Worm (Caenorhabditis elegans) whole organism, L1 larva: Measurements from ENCODE around the gene C04E12.5.

Experiments used
- C04F5.9 ChIP-seq: sonication (generic microtip); optimal IDR thresholded peaks from 2 replicates; lab custom pipeline; 2016; ENCODE audit warnings: missing genetic modification characterization, missing compliant biosample characterization
- C16A3.4 ChIP-seq: fragments of 150-350 bp; optimal IDR thresholded peaks from 2 replicates; lab custom pipeline; 2014; ENCODE audit warnings: missing biosample characterization, missing genetic modification characterization
- F16B12.6 ChIP-seq: fragments of 150-350 bp; optimal IDR thresholded peaks from 2 replicates; lab custom pipeline; 2014; ENCODE audit warnings: missing biosample characterization, missing genetic modification characterization
- aha-1 ChIP-seq: fragments of 150-350 bp; optimal IDR thresholded peaks from 2 replicates; lab custom pipeline; 2014; ENCODE audit warnings: missing biosample characterization, missing genetic modification characterization
- aly-2 ChIP-seq: fragments of 150-350 bp; optimal IDR thresholded peaks from 2 replicates; lab custom pipeline; 2014; ENCODE audit warnings: missing biosample characterization, missing genetic modification characterization
- blmp-1 ChIP-seq: fragments of 150-350 bp; optimal IDR thresholded peaks from 2 replicates; lab custom pipeline; 2014; ENCODE audit warnings: missing biosample characterization, missing genetic modification characterization
- ceh-88 ChIP-seq: fragments of 200-800 bp; sonication (Bioruptor generic); IDR thresholded peaks from 2 replicates; pipeline ENCODE4 v1.3.6; 2022; ENCODE audit warnings: missing genetic modification characterization, missing compliant biosample characterization
- ceh-90 ChIP-seq: sonication (generic microtip); optimal IDR thresholded peaks from 2 replicates; lab custom pipeline; 2016; ENCODE audit warnings: missing genetic modification characterization, missing compliant biosample characterization
- ces-1 ChIP-seq: fragments of 150-350 bp; optimal IDR thresholded peaks from 2 replicates; lab custom pipeline; 2014; ENCODE audit warnings: missing biosample characterization, missing genetic modification reagents, missing genetic modification characterization
- efl-1 ChIP-seq, 4 experiments: fragments of 150-350 bp; optimal IDR thresholded peaks in 3 of 4; peaks in 1 of 4; 1 replicate in 1 of 4; 2 replicates in 3 of 4; lab custom pipeline; 2014; ENCODE audit warnings: missing biosample characterization in 2 of 4, missing genetic modification characterization in 2 of 4, missing genetic modification reagents in 2 of 4
- egl-27 ChIP-seq, 2 experiments: fragments of 150-350 bp in 1 of 2; sonication (generic microtip); optimal IDR thresholded peaks; 3 replicates each; lab custom pipeline; 2017 to 2018; ENCODE audit warnings: missing biosample characterization in 2 of 2, missing genetic modification characterization in 2 of 2, missing genetic modification reagents in 2 of 2
- elt-2 ChIP-seq: sonication (generic microtip); optimal IDR thresholded peaks from 2 replicates; lab custom pipeline; 2016; ENCODE audit warnings: missing genetic modification characterization, mild to moderate bottlenecking, inconsistent platforms, missing compliant biosample characterization, missing genetic modification reagents
- ets-5 ChIP-seq: fragments of 200-800 bp; sonication (Bioruptor generic); IDR thresholded peaks from 2 replicates; pipeline ENCODE4 v1.3.6; 2022; ENCODE audit warnings: missing genetic modification characterization, missing compliant biosample characterization
- fkh-10 ChIP-seq: sonication (generic microtip); optimal IDR thresholded peaks from 2 replicates; lab custom pipeline; 2017; ENCODE audit warnings: missing biosample characterization, missing genetic modification reagents, missing genetic modification characterization
- fkh-8 ChIP-seq: sonication (generic microtip); optimal IDR thresholded peaks from 2 replicates; lab custom pipeline; 2016; ENCODE audit warnings: mild to moderate bottlenecking, missing genetic modification characterization, missing compliant biosample characterization
- grh-1 ChIP-seq: fragments of 200-800 bp; sonication (Bioruptor generic); IDR thresholded peaks from 2 replicates; pipeline ENCODE4 v1.3.6; 2022; ENCODE audit warnings: missing genetic modification reagents, missing genetic modification characterization, missing compliant biosample characterization
- hlh-17 ChIP-seq: fragments of 200-800 bp; sonication (Bioruptor generic); optimal IDR thresholded peaks from 2 replicates; lab custom pipeline; 2018; ENCODE audit warnings: missing genetic modification characterization, mild to moderate bottlenecking, missing compliant biosample characterization, moderate library complexity, borderline replicate concordance
- hlh-4 ChIP-seq: sonication (generic microtip); optimal IDR thresholded peaks from 2 replicates; lab custom pipeline; 2016; ENCODE audit warnings: mild to moderate bottlenecking, missing genetic modification characterization, missing compliant biosample characterization
- isw-1 ChIP-seq: fragments of 200-800 bp; sonication (Bioruptor generic); IDR thresholded peaks from 2 replicates; pipeline ENCODE4 v1.3.6; 2022; ENCODE audit warnings: missing genetic modification characterization, missing compliant biosample characterization
- jun-1 ChIP-seq: fragments of 150-350 bp; optimal IDR thresholded peaks from 2 replicates; lab custom pipeline; 2014; ENCODE audit warnings: missing biosample characterization, missing genetic modification reagents, missing genetic modification characterization
- lin-13 ChIP-seq: fragments of 150-350 bp; optimal IDR thresholded peaks from 2 replicates; lab custom pipeline; 2014; ENCODE audit warnings: missing biosample characterization, missing genetic modification reagents, missing genetic modification characterization
- lin-14 ChIP-seq: fragments of 200-800 bp; sonication (Bioruptor generic); optimal IDR thresholded peaks from 2 replicates; lab custom pipeline; 2018; ENCODE audit warnings: mild to moderate bottlenecking, missing genetic modification characterization, moderate library complexity, missing compliant biosample characterization
- lin-35 ChIP-seq, 2 experiments: fragments of 150-350 bp; optimal IDR thresholded peaks; 2 replicates each; lab custom pipeline; 2014; ENCODE audit warnings: missing biosample characterization in 2 of 2, missing genetic modification characterization in 2 of 2, missing genetic modification reagents in 2 of 2
- lin-39 ChIP-seq: fragments of 150-350 bp; optimal IDR thresholded peaks from 2 replicates; lab custom pipeline; 2014; ENCODE audit warnings: missing biosample characterization, missing genetic modification reagents, missing genetic modification characterization
- lsy-2 ChIP-seq, 2 experiments: fragments of 150-350 bp; optimal IDR thresholded peaks; 2 replicates each; lab custom pipeline; 2014; ENCODE audit warnings: missing biosample characterization in 2 of 2, missing genetic modification characterization in 2 of 2
- mab-9 ChIP-seq: fragments of 200-800 bp; sonication (Bioruptor generic); IDR thresholded peaks from 2 replicates; pipeline ENCODE4 v1.3.6; 2022; ENCODE audit warnings: missing genetic modification reagents, missing genetic modification characterization, missing compliant biosample characterization
- mep-1 ChIP-seq: fragments of 150-350 bp; optimal IDR thresholded peaks from 2 replicates; lab custom pipeline; 2014; ENCODE audit warnings: missing biosample characterization, missing genetic modification characterization
- nhr-11 ChIP-seq: fragments of 150-350 bp; optimal IDR thresholded peaks from 2 replicates; lab custom pipeline; 2014; ENCODE audit warnings: missing biosample characterization, missing genetic modification characterization
- nhr-19 ChIP-seq: fragments of 200-800 bp; sonication (Bioruptor generic); conservative IDR thresholded peaks from 2 replicates; pipeline ENCODE4 v1.3.6; 2022; ENCODE audit warnings: missing genetic modification characterization, missing compliant biosample characterization
- nhr-20 ChIP-seq: sonication (generic microtip); optimal IDR thresholded peaks from 2 replicates; lab custom pipeline; 2016; ENCODE audit warnings: mild to moderate bottlenecking, missing genetic modification characterization, missing compliant biosample characterization
- nhr-47 ChIP-seq: sonication (generic microtip); optimal IDR thresholded peaks from 2 replicates; lab custom pipeline; 2016; ENCODE audit warnings: mild to moderate bottlenecking, missing genetic modification characterization, moderate library complexity, missing compliant biosample characterization
- nhr-71 ChIP-seq: sonication (generic microtip); optimal IDR thresholded peaks from 2 replicates; lab custom pipeline; 2016; ENCODE audit warnings: mild to moderate bottlenecking, missing genetic modification characterization, moderate library complexity, missing compliant biosample characterization
- nhr-77 ChIP-seq: fragments of 150-350 bp; optimal IDR thresholded peaks from 2 replicates; lab custom pipeline; 2014; ENCODE audit warnings: missing biosample characterization, missing genetic modification characterization
- nhr-84 ChIP-seq: sonication (generic microtip); optimal IDR thresholded peaks from 2 replicates; lab custom pipeline; 2017; ENCODE audit warnings: missing biosample characterization, missing genetic modification characterization
- nhr-85 ChIP-seq: sonication (generic microtip); peaks from one replicate; lab custom pipeline; 2016; ENCODE audit warnings: missing genetic modification characterization, inconsistent platforms, missing compliant biosample characterization
- rnt-1 ChIP-seq: sonication (generic microtip); optimal IDR thresholded peaks from 2 replicates; lab custom pipeline; 2016; ENCODE audit warnings: mild to moderate bottlenecking, missing genetic modification characterization, moderate library complexity, missing compliant biosample characterization
- skn-1 ChIP-seq: fragments of 150-350 bp; optimal IDR thresholded peaks from 2 replicates; lab custom pipeline; 2014; ENCODE audit warnings: missing biosample characterization, missing genetic modification characterization
- sox-4 ChIP-seq: sonication (generic microtip); optimal IDR thresholded peaks from 2 replicates; lab custom pipeline; 2016; ENCODE audit warnings: missing genetic modification characterization, missing compliant biosample characterization
- sup-37 ChIP-seq: fragments of 200-800 bp; sonication (Bioruptor generic); optimal IDR thresholded peaks from 2 replicates; lab custom pipeline; 2018; ENCODE audit warnings: mild to moderate bottlenecking, missing genetic modification characterization, missing compliant biosample characterization
- tlp-1 ChIP-seq: fragments of 150-350 bp; optimal IDR thresholded peaks from 2 replicates; lab custom pipeline; 2014; ENCODE audit warnings: missing biosample characterization, missing genetic modification characterization
- unc-30 ChIP-seq: sonication (generic microtip); optimal IDR thresholded peaks from 2 replicates; lab custom pipeline; 2017; ENCODE audit warnings: missing biosample characterization, missing genetic modification characterization
- unc-86 ChIP-seq: sonication (generic microtip); optimal IDR thresholded peaks from 2 replicates; lab custom pipeline; 2016; ENCODE audit warnings: missing genetic modification characterization, missing compliant biosample characterization
- vab-15 ChIP-seq: sonication (generic microtip); optimal IDR thresholded peaks from 2 replicates; lab custom pipeline; 2017; ENCODE audit warnings: missing genotype, mild to moderate bottlenecking, missing genetic modification characterization, missing compliant biosample characterization
- xbp-1 ChIP-seq: sonication (generic microtip); optimal IDR thresholded peaks from 2 replicates; lab custom pipeline; 2016; ENCODE audit warnings: missing genetic modification characterization, missing compliant biosample characterization
- zag-1 ChIP-seq: fragments of 150-350 bp; optimal IDR thresholded peaks from 2 replicates; lab custom pipeline; 2014; ENCODE audit warnings: missing biosample characterization, missing genetic modification characterization
- ztf-11 ChIP-seq, 2 experiments: sonication (generic microtip); optimal IDR thresholded peaks; 2 replicates each; lab custom pipeline; 2016 to 2017; ENCODE audit warnings: missing genetic modification characterization in 2 of 2, missing biosample characterization in 1 of 2, missing compliant biosample characterization in 1 of 2
- ztf-4 ChIP-seq: fragments of 150-350 bp; optimal IDR thresholded peaks from 2 replicates; lab custom pipeline; 2014; ENCODE audit warnings: missing biosample characterization, missing genetic modification characterization

The C04E12.5 gene

ce11 chrV:3342504-3342903, 15.9 kb upstream of the C04E12.5 start, which contains the start of gene C17B7.3:
Gene C17B7.3, plus strand, starts transcription at chrV:3342804.
- TF ChIP-seq ztf-11 (tag; optimal IDR thresholded peaks at IDR 0.05; lab: Kevin White, UChicago) (no peak), efl-1 (optimal IDR thresholded peaks at IDR 0.05; lab: Kevin White, UChicago) (no peak), efl-1 (GFP tag; optimal IDR thresholded peaks at IDR 0.05 in 1 of 2; lab: Kevin White, UChicago) (peak in 1 of 2 experiments; percentile 55)
- TF ChIP-seq, all 84 proteins: peak for 1

- TF ChIP-seq lin-14 (peak; percentile 83), nhr-19 (GFP tag; lab: Robert Waterston, UW) (peak; percentile 57), nhr-71 (tag; lab: Kevin White, UChicago) (peak; percentile 81), rnt-1 (tag; lab: Kevin White, UChicago) (peak; percentile 52), efl-1 (optimal IDR thresholded peaks at IDR 0.05; lab: Kevin White, UChicago) (no peak), efl-1 (GFP tag; optimal IDR thresholded peaks at IDR 0.05 in 1 of 2; lab: Kevin White, UChicago) (peak in 1 of 2 experiments; percentile 39), nhr-20 (peak; percentile 50), mep-1 (tag; lab: Kevin White, UChicago) (no peak), mab-9 (GFP tag; lab: Robert Waterston, UW) (no peak)
- TF ChIP-seq, all 84 proteins: peak for 6
Measured at ce11 chrV:3344001-3344400, 14.4 kb upstream of the C04E12.5 start.

- TF ChIP-seq ceh-88 (no peak), nhr-77 (tag; lab: Kevin White, UChicago) (no peak), nhr-19 (GFP tag; lab: Robert Waterston, UW) (no peak), nhr-85 (tag; lab: Kevin White, UChicago) (peak; percentile 60), ces-1 (no peak), isw-1 (GFP tag; lab: Robert Waterston, UW) (no peak), xbp-1 (tag; lab: Kevin White, UChicago) (no peak), blmp-1 (tag; lab: Kevin White, UChicago) (no peak), nhr-84 (tag; lab: Kevin White, UChicago) (no peak), lin-14 (peak; percentile 34), unc-86 (no peak), lin-35 (GFP tag; optimal IDR thresholded peaks at IDR 0.05; lab: Kevin White, UChicago) (peak in 1 of 2 experiments; percentile 20), C04F5.9 (no peak), hlh-17 (GFP tag; lab: Kevin White, UChicago) (no peak), ztf-4 (tag; lab: Kevin White, UChicago) (no peak), fkh-10 (GFP tag; lab: Kevin White, UChicago) (no peak), lin-39 (tag; lab: Kevin White, UChicago) (no peak), rnt-1 (tag; lab: Kevin White, UChicago) (no peak), mab-9 (GFP tag; lab: Robert Waterston, UW) (no peak), aly-2 (no peak), mep-1 (tag; lab: Kevin White, UChicago) (peak; percentile 23), C16A3.4 (tag; lab: Kevin White, UChicago) (no peak), ets-5 (GFP tag; lab: Robert Waterston, UW) (no peak), skn-1 (tag; lab: Kevin White, UChicago) (no peak), nhr-47 (tag; lab: Kevin White, UChicago) (peak; percentile 14), ztf-11 (tag; optimal IDR thresholded peaks at IDR 0.05; lab: Kevin White, UChicago) (no peak), lin-13 (GFP tag; lab: Kevin White, UChicago) (no peak), tlp-1 (no peak), zag-1 (tag; lab: Kevin White, UChicago) (no peak), sup-37 (GFP tag; lab: Kevin White, UChicago) (no peak), sox-4 (tag; lab: Kevin White, UChicago) (no peak), vab-15 (tag; lab: Kevin White, UChicago) (no peak), jun-1 (tag; lab: Kevin White, UChicago) (no peak), grh-1 (no peak), fkh-8 (no peak), hlh-4 (tag; lab: Kevin White, UChicago) (no peak), elt-2 (no peak), unc-30 (tag; lab: Kevin White, UChicago) (no peak), ceh-90 (tag; lab: Kevin White, UChicago) (no peak), egl-27 (tag; optimal IDR thresholded peaks at IDR 0.05; lab: Kevin White, UChicago) (no peak), nhr-11 (no peak), F16B12.6 (peak; percentile 79), aha-1 (no peak), lsy-2 (tag; optimal IDR thresholded peaks at IDR 0.05; lab: Kevin White, UChicago) (peak in 1 of 2 experiments; percentile 2), nhr-20 (peak; percentile 35)
Measured at ce11 chrV:3346434-3347019, 11.8 kb upstream of the C04E12.5 start, which contains the start of gene fbxa-65. Gene fbxa-65, minus strand, starts transcription at chrV:3346484.
